Fruit fly (Drosophila melanogaster): ENCODE results near the gene CG14605.

DNA sequence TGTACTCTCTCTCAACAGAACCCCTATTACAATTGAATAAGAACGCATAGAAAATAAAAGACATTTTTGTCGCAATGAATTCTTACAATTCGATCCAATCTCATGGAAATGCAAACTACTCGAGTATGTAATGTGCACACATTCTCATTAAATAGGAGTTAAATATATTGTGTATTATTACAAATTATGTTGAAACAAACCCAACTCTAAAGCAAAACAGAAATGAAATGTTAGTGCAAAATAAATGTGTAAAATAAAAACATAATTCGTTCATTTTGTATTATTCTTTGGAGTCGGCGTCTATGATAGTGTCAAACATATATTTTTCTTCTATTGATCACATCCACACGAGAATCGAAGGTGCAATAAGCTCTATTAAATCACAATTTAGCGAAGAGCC lies 18.8 kb downstream of the CG14605 start, which contains the start of gene CG14609:
- TF ChIP-seq CG8478 (optimal IDR thresholded peaks at IDR 0.05): no peak
- TF ChIP-seq CTCF (optimal IDR thresholded peaks at IDR 0.05): no peak

Measured in S2 (cell line).